Worm (Caenorhabditis elegans): ENCODE measurements around the gene Y69F12A.1.
A peak's percentile ranks its signal among the peaks of the same experiment; 100 is the strongest.

Gene Y69F12A.1

ce11 chrIII:7499421-7499902, 42.7 kb downstream of the Y69F12A.1 start, which contains the start of the genes C07H6.9 and sap-140:
C07H6.9 (minus strand) TSS chrIII:7499471.
sap-140 (plus strand) TSS chrIII:7499738.
- TF ChIP-seq sptf-1 (tag; optimal IDR thresholded peaks at IDR 0.05): no peak
- TF ChIP-seq drap-1 (GFP tag; optimal IDR thresholded peaks at IDR 0.05): no peak
- no peak for TF ChIP-seq nhr-28 (tag; optimal IDR thresholded peaks at IDR 0.05)
- TF ChIP-seq ztf-11 (tag; optimal IDR thresholded peaks at IDR 0.05): no peak
- TF ChIP-seq pha-4 (tag; optimal IDR thresholded peaks at IDR 0.05): peak; percentile 64
- no peak for TF ChIP-seq elt-1 (tag; optimal IDR thresholded peaks at IDR 0.05; ENCODE audit: borderline replicate concordance, insufficient read depth)
- no peak for TF ChIP-seq snpc-4 (tag; optimal IDR thresholded peaks at IDR 0.05)
- TF ChIP-seq lin-13 (tag; optimal IDR thresholded peaks at IDR 0.05): peak; percentile 88
- TF ChIP-seq tbx-8 (GFP tag; optimal IDR thresholded peaks at IDR 0.05): no peak
- TF ChIP-seq nhr-12 (tag; optimal IDR thresholded peaks at IDR 0.05): no peak
- TF ChIP-seq lsy-2 (tag; optimal IDR thresholded peaks at IDR 0.05): peak; percentile 70
- no peak for TF ChIP-seq cnd-1 (tag; optimal IDR thresholded peaks at IDR 0.05)
- TF ChIP-seq nhr-237 (tag; optimal IDR thresholded peaks at IDR 0.05): peak; percentile 25
- no peak for TF ChIP-seq flh-1 (GFP tag; optimal IDR thresholded peaks at IDR 0.05)
- peak; percentile 79 for TF ChIP-seq mep-1 (tag; optimal IDR thresholded peaks at IDR 0.05)
- peak; percentile 68 for TF ChIP-seq ces-1 (GFP tag; optimal IDR thresholded peaks at IDR 0.05)
- TF ChIP-seq ceh-43 (GFP tag; optimal IDR thresholded peaks at IDR 0.05): peak; percentile 20
- TF ChIP-seq zip-8 (tag; optimal IDR thresholded peaks at IDR 0.05): no peak
- no peak for TF ChIP-seq mls-2 (tag; optimal IDR thresholded peaks at IDR 0.05)
- TF ChIP-seq bed-3 (GFP tag; optimal IDR thresholded peaks at IDR 0.05): no peak
- TF ChIP-seq blmp-1 (tag; optimal IDR thresholded peaks at IDR 0.05): no peak

- peak; percentile 34 for TF ChIP-seq hlh-1 (tag; optimal IDR thresholded peaks at IDR 0.05)
- TF ChIP-seq drap-1 (GFP tag; optimal IDR thresholded peaks at IDR 0.05): no peak
These were observed 50.2 kb downstream of the Y69F12A.1 start for ce11 chrIII:7506983-7507382.
